Fruit fly (Drosophila melanogaster) whole organism, prepupa: ENCODE measurements around the gene ry.

Experiments used
- CG31627 ChIP-seq: fragments of 200-800 bp; sonication (Bioruptor generic); optimal IDR thresholded peaks from 3 replicates; lab custom pipeline; 2016; ENCODE audit warnings: missing biosample characterization, missing genetic modification characterization
- CG34406 ChIP-seq: fragments of 200-800 bp; sonication (Bioruptor generic); optimal IDR thresholded peaks from 3 replicates; lab custom pipeline; 2016; ENCODE audit warnings: missing biosample characterization, missing genetic modification characterization
- CG8119 ChIP-seq: fragments of 200-800 bp; sonication (Bioruptor generic); IDR thresholded peaks from 3 replicates; pipeline ENCODE4 v1.3.6; 2022; ENCODE audit warnings: missing biosample characterization, missing genetic modification characterization
- CG8319 ChIP-seq: fragments of 200-800 bp; sonication (Bioruptor generic); optimal IDR thresholded peaks from 3 replicates; lab custom pipeline; 2016; ENCODE audit warnings: missing biosample characterization, missing genetic modification characterization
- dsx ChIP-seq: fragments of 200-800 bp; optimal IDR thresholded peaks from 3 replicates; lab custom pipeline; 2019; ENCODE audit warnings: missing biosample characterization, mild to moderate bottlenecking, missing genetic modification characterization, moderate library complexity; ENCODE audit not compliant: poor library complexity, severe bottlenecking

- TF ChIP-seq CG8119 (GFP tag; lab: Robert Waterston, UW): no peak
- no peak for TF ChIP-seq dsx (GFP tag; lab: Kevin White, UChicago)
- no peak for TF ChIP-seq CG8319 (GFP tag; lab: Kevin White, UChicago)
- no peak for TF ChIP-seq CG34406 (GFP tag; lab: Kevin White, UChicago)
- no peak for TF ChIP-seq CG31627 (GFP tag; lab: Kevin White, UChicago)
Measured at dm6 chr3R:13074588-13074987, 42.3 kb downstream of the ry start.
